Fruit fly (Drosophila melanogaster) whole organism, embryonic: ENCODE measurements around the gene Kdm5.
A peak's percentile ranks its signal among the peaks of the same experiment; 100 is the strongest.

ENCODE experiments used
- CG1024 ChIP-seq: fragments of 200-800 bp; sonication (Bioruptor generic); IDR thresholded peaks from 2 replicates; pipeline ENCODE4 v1.3.6; 2022; ENCODE audit warnings: missing biosample characterization, missing genetic modification characterization
- CG10274 ChIP-seq: fragments of 200-800 bp; sonication (Bioruptor generic); optimal IDR thresholded peaks from 3 replicates; lab custom pipeline; 2017; ENCODE audit warnings: missing biosample characterization, mild to moderate bottlenecking, missing genetic modification characterization
- CG13424 ChIP-seq: fragments of 200-800 bp; sonication (Bioruptor generic); optimal IDR thresholded peaks from 2 replicates; lab custom pipeline; 2019; ENCODE audit warnings: missing biosample characterization, mild to moderate bottlenecking, missing genetic modification characterization, moderate library complexity
- CG14667 ChIP-seq: fragments of 200-800 bp; sonication (Bioruptor generic); IDR thresholded peaks from 2 replicates; pipeline ENCODE4 v1.3.6; 2022; ENCODE audit warnings: missing biosample characterization, missing genetic modification characterization
- CG16813 ChIP-seq: fragments of 200-800 bp; sonication (Bioruptor generic); IDR thresholded peaks from 3 replicates; pipeline ENCODE4 v1.3.6; 2022; ENCODE audit warnings: missing biosample characterization, missing genetic modification characterization; ENCODE audit not compliant: partially characterized antibody
- CG16815 ChIP-seq: fragments of 200-800 bp; sonication (Bioruptor generic); optimal IDR thresholded peaks from 3 replicates; lab custom pipeline; 2017; ENCODE audit warnings: missing biosample characterization, mild to moderate bottlenecking, missing genetic modification characterization
- CG17829 ChIP-seq: fragments of 200-800 bp; optimal IDR thresholded peaks from 2 replicates; lab custom pipeline; 2019; ENCODE audit warnings: missing biosample characterization, mild to moderate bottlenecking, missing genetic modification characterization, moderate library complexity
- CG18011 ChIP-seq: fragments of 200-800 bp; sonication (Bioruptor generic); optimal IDR thresholded peaks from 2 replicates; lab custom pipeline; 2017; ENCODE audit warnings: missing biosample characterization, missing genetic modification characterization, mild to moderate bottlenecking, moderate library complexity, missing genotype
- CG2889 ChIP-seq: fragments of 200-800 bp; sonication (Bioruptor generic); IDR thresholded peaks from 3 replicates; pipeline ENCODE4 v1.3.6; 2022; ENCODE audit warnings: missing biosample characterization, missing genetic modification characterization
- CG4282 ChIP-seq: fragments of 200-800 bp; sonication (Bioruptor generic); optimal IDR thresholded peaks from 2 replicates; lab custom pipeline; 2016; ENCODE audit warnings: missing biosample characterization, missing genetic modification characterization
- CG4730 ChIP-seq: fragments of 200-800 bp; sonication (Bioruptor generic); IDR thresholded peaks from 2 replicates; pipeline ENCODE4 v1.3.6; 2022; ENCODE audit warnings: missing biosample characterization, missing genetic modification characterization
- CG6683 ChIP-seq: fragments of 200-800 bp; sonication (Bioruptor generic); optimal IDR thresholded peaks from 2 replicates; lab custom pipeline; 2017; ENCODE audit warnings: missing biosample characterization, mild to moderate bottlenecking, missing genetic modification characterization, missing genetic modification reagents
- CG6854 ChIP-seq: fragments of 200-800 bp; sonication (Bioruptor generic); optimal IDR thresholded peaks from 3 replicates; lab custom pipeline; 2017; ENCODE audit warnings: missing biosample characterization, mild to moderate bottlenecking, missing genetic modification characterization
- CG7928 ChIP-seq: fragments of 200-800 bp; sonication (Bioruptor generic); optimal IDR thresholded peaks from 2 replicates; lab custom pipeline; 2017; ENCODE audit warnings: missing biosample characterization, mild to moderate bottlenecking, missing genetic modification characterization
- CG8388 ChIP-seq: fragments of 200-800 bp; sonication (Bioruptor generic); optimal IDR thresholded peaks from 2 replicates; lab custom pipeline; 2019; ENCODE audit warnings: missing biosample characterization, mild to moderate bottlenecking, missing genetic modification characterization, moderate library complexity
- CG8924 ChIP-seq: fragments of 200-800 bp; optimal IDR thresholded peaks from 3 replicates; lab custom pipeline; 2019; ENCODE audit warnings: missing biosample characterization, mild to moderate bottlenecking, missing genetic modification characterization, moderate library complexity
- CG8944 ChIP-seq: fragments of 200-800 bp; sonication (Bioruptor generic); optimal IDR thresholded peaks from 3 replicates; lab custom pipeline; 2016; ENCODE audit warnings: missing biosample characterization, missing genetic modification characterization
- CG9727 ChIP-seq: fragments of 200-800 bp; sonication (Bioruptor generic); optimal IDR thresholded peaks from 3 replicates; lab custom pipeline; 2017; ENCODE audit warnings: missing biosample characterization, mild to moderate bottlenecking, missing genetic modification characterization
- CG9817 ChIP-seq: fragments of 200-800 bp; sonication (Bioruptor generic); optimal IDR thresholded peaks from 2 replicates; lab custom pipeline; 2018; ENCODE audit warnings: missing biosample characterization, mild to moderate bottlenecking, missing genetic modification characterization, moderate library complexity
- CG9876 ChIP-seq: fragments of 200-800 bp; sonication (Bioruptor generic); optimal IDR thresholded peaks from 2 replicates; lab custom pipeline; 2016; ENCODE audit warnings: missing biosample characterization, missing genetic modification characterization
- Chrac-16 ChIP-seq: fragments of 200-800 bp; sonication (Bioruptor generic); optimal IDR thresholded peaks from 3 replicates; lab custom pipeline; 2016; ENCODE audit warnings: missing biosample characterization, missing genetic modification characterization
- CrebB ChIP-seq: fragments of 200-800 bp; sonication (Bioruptor generic); optimal IDR thresholded peaks from 3 replicates; lab custom pipeline; 2018; ENCODE audit warnings: missing biosample characterization, mild to moderate bottlenecking, missing genetic modification characterization
- Fer3 ChIP-seq: fragments of 200-800 bp; sonication (Bioruptor generic); optimal IDR thresholded peaks from 2 replicates; lab custom pipeline; 2018; ENCODE audit warnings: missing biosample characterization, mild to moderate bottlenecking, missing genetic modification characterization, moderate library complexity
- HHEX ChIP-seq: fragments of 200-800 bp; sonication (Bioruptor generic); optimal IDR thresholded peaks from 3 replicates; lab custom pipeline; 2017; ENCODE audit warnings: missing biosample characterization, mild to moderate bottlenecking, missing genetic modification characterization, missing genetic modification reagents
- Jarid2 ChIP-seq: fragments of 200-800 bp; sonication (Bioruptor generic); optimal IDR thresholded peaks from 3 replicates; lab custom pipeline; 2017; ENCODE audit warnings: mild to moderate bottlenecking, missing biosample characterization, missing genetic modification reagents, missing genetic modification characterization
- Max ChIP-seq: fragments of 200-800 bp; sonication (Bioruptor generic); optimal IDR thresholded peaks from 2 replicates; lab custom pipeline; 2016; ENCODE audit warnings: missing biosample characterization, mild to moderate bottlenecking, missing genetic modification characterization
- NFAT ChIP-seq: fragments of 200-800 bp; sonication (Bioruptor generic); IDR thresholded peaks from 2 replicates; pipeline ENCODE4 v1.3.6; 2022; ENCODE audit warnings: missing biosample characterization, missing genetic modification characterization
- Nf-YA ChIP-seq: fragments of 200-800 bp; sonication (Bioruptor generic); IDR thresholded peaks from 2 replicates; pipeline ENCODE4 v1.3.6; 2022; ENCODE audit warnings: missing biosample characterization, missing genetic modification characterization
- Ptx1 ChIP-seq: fragments of 200-800 bp; sonication (Bioruptor generic); IDR thresholded peaks from 2 replicates; pipeline ENCODE4 v1.3.6; 2022; ENCODE audit warnings: missing biosample characterization, missing genetic modification characterization
- Six4 ChIP-seq: fragments of 200-800 bp; sonication (Bioruptor generic); optimal IDR thresholded peaks from 2 replicates; lab custom pipeline; 2016; ENCODE audit warnings: missing biosample characterization, missing genetic modification characterization
- Ssrp ChIP-seq: fragments of 200-800 bp; sonication (Bioruptor generic); optimal IDR thresholded peaks from 2 replicates; lab custom pipeline; 2018; ENCODE audit warnings: missing biosample characterization, mild to moderate bottlenecking, missing genetic modification characterization, moderate library complexity
- Trl ChIP-seq, 3 experiments: fragments of >200 bp in 2 of 3; fragments of 200-800 bp in 1 of 3; sonication (Bioruptor generic) in 1 of 3; optimal IDR thresholded peaks; 2 replicates in 1 of 3; 3 replicates in 2 of 3; lab custom pipeline; 2016 to 2017; ENCODE audit warnings: missing biosample characterization in 1 of 3, missing genetic modification characterization in 1 of 3
- YL-1 ChIP-seq: fragments of 200-800 bp; sonication (Bioruptor generic); optimal IDR thresholded peaks from 3 replicates; lab custom pipeline; 2017; ENCODE audit warnings: missing biosample characterization, mild to moderate bottlenecking, missing genetic modification characterization
- bbx ChIP-seq: fragments of 200-800 bp; sonication (Bioruptor generic); IDR thresholded peaks from 2 replicates; pipeline ENCODE4 v1.3.6; 2022; ENCODE audit warnings: missing biosample characterization, missing genetic modification characterization; ENCODE audit not compliant: partially characterized antibody
- cato ChIP-seq: fragments of 200-800 bp; sonication (Bioruptor generic); optimal IDR thresholded peaks from 2 replicates; lab custom pipeline; 2016; ENCODE audit warnings: missing biosample characterization, missing genetic modification characterization, borderline replicate concordance
- cg ChIP-seq: fragments of 200-800 bp; sonication (Bioruptor generic); optimal IDR thresholded peaks from 3 replicates; lab custom pipeline; 2019; ENCODE audit warnings: missing biosample characterization, mild to moderate bottlenecking, missing genetic modification characterization, moderate library complexity
- chif ChIP-seq, 2 experiments: fragments of 200-800 bp; sonication (Bioruptor generic); optimal IDR thresholded peaks; 3 replicates each; lab custom pipeline; 2016; ENCODE audit warnings: missing biosample characterization in 2 of 2, missing genetic modification characterization in 2 of 2
- chm ChIP-seq: fragments of 200-800 bp; sonication (Bioruptor generic); IDR thresholded peaks from 2 replicates; pipeline ENCODE4 v1.3.6; 2022; ENCODE audit warnings: missing biosample characterization, missing genetic modification characterization
- ind ChIP-seq: fragments of 200-800 bp; sonication (Bioruptor generic); optimal IDR thresholded peaks from 3 replicates; lab custom pipeline; 2016; ENCODE audit warnings: missing biosample characterization, missing genetic modification characterization
- lbe ChIP-seq: fragments of 200-800 bp; sonication (Bioruptor generic); optimal IDR thresholded peaks from 2 replicates; lab custom pipeline; 2016; ENCODE audit warnings: missing biosample characterization, mild to moderate bottlenecking, missing genetic modification characterization
- lmd ChIP-seq: fragments of 200-800 bp; sonication (Bioruptor generic); IDR thresholded peaks from 2 replicates; pipeline ENCODE4 v1.3.6; 2022; ENCODE audit warnings: missing biosample characterization, missing genetic modification characterization
- lola ChIP-seq, 3 experiments: fragments of >200 bp in 2 of 3; fragments of 200-800 bp in 1 of 3; sonication (Bioruptor generic) in 1 of 3; optimal IDR thresholded peaks; 2 replicates each; lab custom pipeline; 2017 to 2019; ENCODE audit warnings: missing biosample characterization in 3 of 3, missing genetic modification characterization in 3 of 3, mild to moderate bottlenecking in 1 of 3, moderate library complexity in 1 of 3
- nerfin-2 ChIP-seq: fragments of 200-800 bp; sonication (Bioruptor generic); IDR thresholded peaks from 2 replicates; pipeline ENCODE4 v1.3.6; 2022; ENCODE audit warnings: missing biosample characterization, missing genetic modification characterization; ENCODE audit not compliant: partially characterized antibody
- pum ChIP-seq: fragments of 200-800 bp; sonication (Bioruptor generic); optimal IDR thresholded peaks from 2 replicates; lab custom pipeline; 2016; ENCODE audit warnings: missing biosample characterization, missing genetic modification characterization
- scrt ChIP-seq: fragments of 200-800 bp; sonication (Bioruptor generic); optimal IDR thresholded peaks from 2 replicates; lab custom pipeline; 2018; ENCODE audit warnings: missing biosample characterization, mild to moderate bottlenecking, missing genetic modification characterization, moderate library complexity
- sens ChIP-seq: fragments of 200-800 bp; sonication (Bioruptor generic); peaks from one replicate; lab custom pipeline; 2016; ENCODE audit warnings: missing biosample characterization, missing genetic modification characterization
- so ChIP-seq: fragments of 200-800 bp; sonication (Bioruptor generic); IDR thresholded peaks from 3 replicates; pipeline ENCODE4 v1.3.6; 2022; ENCODE audit warnings: missing biosample characterization, missing genetic modification characterization
- ssp ChIP-seq: fragments of 200-800 bp; sonication (Bioruptor generic); IDR thresholded peaks from 2 replicates; pipeline ENCODE4 v1.3.6; 2022; ENCODE audit warnings: missing biosample characterization, missing genetic modification characterization
- tio ChIP-seq: fragments of 200-800 bp; sonication (Bioruptor generic); optimal IDR thresholded peaks from 2 replicates; lab custom pipeline; 2017; ENCODE audit warnings: missing biosample characterization, missing genetic modification characterization, inconsistent platforms
- trh ChIP-seq: fragments of 200-800 bp; sonication (Bioruptor generic); optimal IDR thresholded peaks from 2 replicates; lab custom pipeline; 2016; ENCODE audit warnings: missing biosample characterization, missing genetic modification characterization

The Kdm5 gene

dm6 chr2L:6028712-6029111 lies 29.4 kb upstream of the Kdm5 start (continued):
- TF ChIP-seq nerfin-2 (GFP tag; lab: Robert Waterston, UW) (no peak), Ptx1 (GFP tag; lab: Robert Waterston, UW) (peak; percentile 43; the same call in 1 of the 2 replicates), Fer3 (no peak), CG10274 (GFP tag; lab: Kevin White, UChicago) (no peak), ind (GFP tag; lab: Kevin White, UChicago) (peak; percentile 6), CG17829 (tag; lab: Kevin White, UChicago) (no peak), cg (GFP tag; lab: Kevin White, UChicago) (no peak), CG14667 (GFP tag; lab: Robert Waterston, UW) (no peak), CG8924 (tag; lab: Kevin White, UChicago) (no peak), Jarid2 (GFP tag; lab: Kevin White, UChicago) (no peak), sens (peak; percentile 79), scrt (GFP tag; lab: Kevin White, UChicago) (no peak), CG4282 (no peak), Ssrp (tag; lab: Kevin White, UChicago) (no peak), Six4 (GFP tag; lab: Kevin White, UChicago) (no peak), CG6854 (GFP tag; lab: Kevin White, UChicago) (no peak), CG16813 (GFP tag; lab: Robert Waterston, UW) (no peak), so (GFP tag; lab: Robert Waterston, UW) (no peak), CG7928 (no peak), pum (no peak), ssp (GFP tag; lab: Robert Waterston, UW) (no peak), CG8388 (GFP tag; lab: Kevin White, UChicago) (peak; percentile 3), chif (GFP tag; optimal IDR thresholded peaks at IDR 0.05; lab: Kevin White, UChicago) (peak in 1 of 2 experiments; percentile 4), chm (GFP tag; lab: Robert Waterston, UW) (0 out of 2 replicates have a peak, but pooled peaks have one; percentile 37), CrebB (tag; lab: Kevin White, UChicago) (no peak), CG13424 (tag; lab: Kevin White, UChicago) (no peak), lbe (GFP tag; lab: Kevin White, UChicago) (no peak), CG9817 (tag; lab: Kevin White, UChicago) (no peak), CG16815 (GFP tag; lab: Kevin White, UChicago) (no peak), CG9876 (GFP tag; lab: Kevin White, UChicago) (no peak), CG18011 (no peak), Nf-YA (GFP tag; lab: Robert Waterston, UW) (0 out of 2 replicates have a peak, but pooled peaks have one; percentile 10), Trl (optimal IDR thresholded peaks at IDR 0.05; lab: Kevin White, UChicago) (no peak), Trl (GFP tag; optimal IDR thresholded peaks at IDR 0.05; lab: Kevin White, UChicago) (no peak), YL-1 (GFP tag; lab: Kevin White, UChicago) (no peak), lmd (GFP tag; lab: Robert Waterston, UW) (peak; percentile 42; the same call in 1 of the 2 replicates), cato (GFP tag; lab: Kevin White, UChicago) (no peak), trh (GFP tag; lab: Kevin White, UChicago) (no peak), tio (GFP tag; lab: Kevin White, UChicago) (no peak), NFAT (no peak), Chrac-16 (no peak), bbx (GFP tag; lab: Robert Waterston, UW) (no peak), HHEX (GFP tag; lab: Kevin White, UChicago) (no peak), CG6683 (GFP tag; lab: Kevin White, UChicago) (no peak), CG4730 (GFP tag; lab: Robert Waterston, UW) (0 out of 2 replicates have a peak, but pooled peaks have one; percentile 15), CG9727 (GFP tag; lab: Kevin White, UChicago) (no peak), lola (GFP tag; optimal IDR thresholded peaks at IDR 0.05; lab: Kevin White, UChicago) (no peak), CG8944 (peak; percentile 9), Max (GFP tag; lab: Kevin White, UChicago) (no peak), CG2889 (GFP tag; lab: Robert Waterston, UW) (0 out of 3 replicates have a peak, but pooled peaks have one; percentile 13), CG1024 (no peak)
